Fruit fly (Drosophila melanogaster): ENCODE data around the gene Sodh2.

dm6 chr3R:10875515-10876434 is at the start of gene Sodh2:
- TF ChIP-seq CG33017 (tag; optimal IDR thresholded peaks at IDR 0.05) = peak; percentile 96
- peak; percentile 95 for TF ChIP-seq kay (GFP tag; ENCODE audit: borderline replicate concordance)
- TF ChIP-seq Crg-1 (GFP tag; optimal IDR thresholded peaks at IDR 0.05) = peak; percentile 69
- no peak for TF ChIP-seq cnc (optimal IDR thresholded peaks at IDR 0.05)
- TF ChIP-seq CG1620 (GFP tag; optimal IDR thresholded peaks at IDR 0.05) = no peak
- peak; percentile 89 for TF ChIP-seq CG12768 (GFP tag; optimal IDR thresholded peaks at IDR 0.05)
- TF ChIP-seq bab1 (GFP tag; optimal IDR thresholded peaks at IDR 0.05) = peak; percentile 55
- TF ChIP-seq CG7101 (tag; optimal IDR thresholded peaks at IDR 0.05) = peak; percentile 92
